Fruit fly (Drosophila melanogaster) whole organism, embryonic: ENCODE results near the gene Wsck.
A peak's percentile ranks its signal among the peaks of the same experiment; 100 is the strongest.

Experiments
- CG10209 ChIP-seq: fragments of 200-800 bp; sonication (Bioruptor generic); optimal IDR thresholded peaks from 3 replicates; lab custom pipeline; 2017; ENCODE audit warnings: missing biosample characterization, mild to moderate bottlenecking, missing genetic modification characterization, missing genetic modification reagents
- CG11398 ChIP-seq: fragments of 200-800 bp; sonication (Bioruptor generic); optimal IDR thresholded peaks from 2 replicates; lab custom pipeline; 2016; ENCODE audit warnings: missing biosample characterization, missing genetic modification characterization
- CG11695 ChIP-seq: fragments of 200-800 bp; sonication (Bioruptor generic); IDR thresholded peaks from 3 replicates; pipeline ENCODE4 v1.3.6; 2022; ENCODE audit warnings: missing biosample characterization, missing genetic modification characterization
- CG12104 ChIP-seq: fragments of 200-800 bp; sonication (Bioruptor generic); optimal IDR thresholded peaks from 3 replicates; lab custom pipeline; 2016; ENCODE audit warnings: missing biosample characterization, missing genetic modification characterization
- CG14014 ChIP-seq: fragments of 200-800 bp; sonication (Bioruptor generic); IDR thresholded peaks from 2 replicates; pipeline ENCODE4 v1.3.6; 2022; ENCODE audit warnings: missing biosample characterization, missing genetic modification characterization
- CG2129 ChIP-seq: fragments of 200-800 bp; sonication (Bioruptor generic); IDR thresholded peaks from 2 replicates; pipeline ENCODE4 v1.3.6; 2022; ENCODE audit warnings: missing biosample characterization, missing genetic modification characterization; ENCODE audit not compliant: partially characterized antibody
- CG2712 ChIP-seq: fragments of 200-800 bp; optimal IDR thresholded peaks from 3 replicates; lab custom pipeline; 2019; ENCODE audit warnings: missing biosample characterization, mild to moderate bottlenecking, missing genetic modification characterization, moderate library complexity
- CG30403 ChIP-seq: fragments of 200-800 bp; sonication (Bioruptor generic); optimal IDR thresholded peaks from 3 replicates; lab custom pipeline; 2016; ENCODE audit warnings: missing biosample characterization, missing genetic modification characterization
- CG42726 ChIP-seq: fragments of 200-800 bp; sonication (Bioruptor generic); IDR thresholded peaks from 2 replicates; pipeline ENCODE4 v1.3.6; 2022; ENCODE audit warnings: missing biosample characterization, missing genetic modification characterization; ENCODE audit not compliant: partially characterized antibody
- CG4424 ChIP-seq: fragments of 200-800 bp; sonication (Bioruptor generic); optimal IDR thresholded peaks from 3 replicates; lab custom pipeline; 2016; ENCODE audit warnings: missing biosample characterization, missing genetic modification characterization
- CG4730 ChIP-seq: fragments of 200-800 bp; sonication (Bioruptor generic); IDR thresholded peaks from 2 replicates; pipeline ENCODE4 v1.3.6; 2022; ENCODE audit warnings: missing biosample characterization, missing genetic modification characterization
- CG7556 ChIP-seq: fragments of 200-800 bp; sonication (Bioruptor generic); optimal IDR thresholded peaks from 2 replicates; lab custom pipeline; 2017; ENCODE audit warnings: missing biosample characterization, mild to moderate bottlenecking, missing genetic modification characterization
- CG7786 ChIP-seq: fragments of 200-800 bp; sonication (Bioruptor generic); optimal IDR thresholded peaks from 2 replicates; lab custom pipeline; 2016; ENCODE audit warnings: missing biosample characterization, missing genetic modification characterization
- D19B ChIP-seq: fragments of 200-800 bp; sonication (Bioruptor generic); optimal IDR thresholded peaks from 2 replicates; lab custom pipeline; 2017; ENCODE audit warnings: missing biosample characterization, mild to moderate bottlenecking, missing genetic modification characterization
- Dip3 ChIP-seq: fragments of 200-800 bp; sonication (Bioruptor generic); optimal IDR thresholded peaks from 3 replicates; lab custom pipeline; 2016; ENCODE audit warnings: missing biosample characterization, missing genetic modification characterization
- Fer1 ChIP-seq: fragments of 200-800 bp; sonication (Bioruptor generic); optimal IDR thresholded peaks from 2 replicates; lab custom pipeline; 2017; ENCODE audit warnings: missing biosample characterization, mild to moderate bottlenecking, missing genetic modification characterization
- Fer2 ChIP-seq: fragments of 200-800 bp; sonication (Bioruptor generic); optimal IDR thresholded peaks from 2 replicates; lab custom pipeline; 2018; ENCODE audit warnings: missing biosample characterization, mild to moderate bottlenecking, missing genetic modification characterization, moderate library complexity
- Fer3 ChIP-seq: fragments of 200-800 bp; sonication (Bioruptor generic); optimal IDR thresholded peaks from 2 replicates; lab custom pipeline; 2018; ENCODE audit warnings: missing biosample characterization, mild to moderate bottlenecking, missing genetic modification characterization, moderate library complexity
- H2.0 ChIP-seq: fragments of 200-800 bp; sonication (Bioruptor generic); IDR thresholded peaks from 2 replicates; pipeline ENCODE4 v1.3.6; 2022; ENCODE audit warnings: missing biosample characterization, missing genetic modification characterization
- HHEX ChIP-seq: fragments of 200-800 bp; sonication (Bioruptor generic); optimal IDR thresholded peaks from 3 replicates; lab custom pipeline; 2017; ENCODE audit warnings: missing biosample characterization, mild to moderate bottlenecking, missing genetic modification characterization, missing genetic modification reagents
- Hand ChIP-seq: fragments of 200-800 bp; sonication (Bioruptor generic); optimal IDR thresholded peaks from 2 replicates; lab custom pipeline; 2017; ENCODE audit warnings: mild to moderate bottlenecking, missing biosample characterization, missing genetic modification reagents, missing genetic modification characterization
- Hmx ChIP-seq: fragments of 200-800 bp; sonication (Bioruptor generic); optimal IDR thresholded peaks from 2 replicates; lab custom pipeline; 2016; ENCODE audit warnings: missing biosample characterization, missing genetic modification characterization
- Hr3 ChIP-seq: fragments of 200-800 bp; sonication (Bioruptor generic); optimal IDR thresholded peaks from 3 replicates; lab custom pipeline; 2016; ENCODE audit warnings: missing biosample characterization, missing genetic modification characterization
- Max ChIP-seq: fragments of 200-800 bp; sonication (Bioruptor generic); optimal IDR thresholded peaks from 2 replicates; lab custom pipeline; 2016; ENCODE audit warnings: missing biosample characterization, mild to moderate bottlenecking, missing genetic modification characterization
- Med ChIP-seq: fragments of 200-800 bp; sonication (Bioruptor generic); peaks from one replicate; lab custom pipeline; 2016; ENCODE audit warnings: missing biosample characterization, missing genetic modification characterization, mild to moderate bottlenecking, inconsistent platforms, moderate library complexity
- NK7.1 ChIP-seq: fragments of 200-800 bp; sonication (Bioruptor generic); optimal IDR thresholded peaks from 3 replicates; lab custom pipeline; 2016; ENCODE audit warnings: missing biosample characterization, missing genetic modification characterization
- Oaz ChIP-seq: fragments of 200-800 bp; sonication (Bioruptor generic); IDR thresholded peaks from 2 replicates; pipeline ENCODE4 v1.3.6; 2022; ENCODE audit warnings: missing biosample characterization, missing genetic modification characterization
- Pdp1 ChIP-seq, 2 experiments: fragments of 200-800 bp; sonication (Bioruptor generic); optimal IDR thresholded peaks; 3 replicates each; lab custom pipeline; 2016; ENCODE audit warnings: missing biosample characterization in 2 of 2, missing genetic modification characterization in 2 of 2, mild to moderate bottlenecking in 1 of 2, moderate library complexity in 1 of 2
- Six4 ChIP-seq: fragments of 200-800 bp; sonication (Bioruptor generic); optimal IDR thresholded peaks from 2 replicates; lab custom pipeline; 2016; ENCODE audit warnings: missing biosample characterization, missing genetic modification characterization
- ato ChIP-seq: fragments of 200-800 bp; sonication (Bioruptor generic); IDR thresholded peaks from 2 replicates; pipeline ENCODE4 v1.3.6; 2022; ENCODE audit warnings: missing biosample characterization, missing genetic modification characterization; ENCODE audit not compliant: partially characterized antibody
- bab2 ChIP-seq: fragments of 200-800 bp; sonication (Bioruptor generic); optimal IDR thresholded peaks from 2 replicates; lab custom pipeline; 2016; ENCODE audit warnings: missing biosample characterization, missing genetic modification characterization
- bowl ChIP-seq: fragments of 200-800 bp; sonication (Bioruptor generic); IDR thresholded peaks from 2 replicates; pipeline ENCODE4 v1.3.6; 2022; ENCODE audit warnings: missing biosample characterization, missing genetic modification characterization
- cas ChIP-seq: fragments of 200-800 bp; sonication (Bioruptor generic); IDR thresholded peaks from 2 replicates; pipeline ENCODE4 v1.3.6; 2022; ENCODE audit warnings: missing biosample characterization, missing genetic modification characterization
- cg ChIP-seq: fragments of 200-800 bp; sonication (Bioruptor generic); optimal IDR thresholded peaks from 3 replicates; lab custom pipeline; 2019; ENCODE audit warnings: missing biosample characterization, mild to moderate bottlenecking, missing genetic modification characterization, moderate library complexity
- dati ChIP-seq: fragments of 200-800 bp; sonication (Bioruptor generic); IDR thresholded peaks from 2 replicates; pipeline ENCODE4 v1.3.6; 2022; ENCODE audit warnings: missing biosample characterization, missing genetic modification characterization
- disco-r ChIP-seq: fragments of 200-800 bp; sonication (Bioruptor generic); optimal IDR thresholded peaks from 2 replicates; lab custom pipeline; 2016; ENCODE audit warnings: missing biosample characterization, missing genetic modification characterization
- dysf ChIP-seq: fragments of 200-800 bp; sonication (Bioruptor generic); IDR thresholded peaks from 3 replicates; pipeline ENCODE4 v1.3.6; 2022; ENCODE audit warnings: missing biosample characterization, missing genetic modification characterization
- eyg ChIP-seq: fragments of 200-800 bp; sonication (Bioruptor generic); optimal IDR thresholded peaks from 3 replicates; lab custom pipeline; 2016; ENCODE audit warnings: missing biosample characterization, missing genetic modification characterization
- grau ChIP-seq: fragments of 200-800 bp; optimal IDR thresholded peaks from 3 replicates; lab custom pipeline; 2019; ENCODE audit warnings: missing biosample characterization, mild to moderate bottlenecking, missing genetic modification characterization, moderate library complexity
- her ChIP-seq: fragments of 200-800 bp; sonication (Bioruptor generic); optimal IDR thresholded peaks from 2 replicates; lab custom pipeline; 2016; ENCODE audit warnings: missing biosample characterization, missing genetic modification characterization
- hkb ChIP-seq, 2 experiments: fragments of 200-800 bp in 1 of 2; fragments of >200 bp in 1 of 2; sonication (Bioruptor generic) in 1 of 2; IDR thresholded peaks in 1 of 2; optimal IDR thresholded peaks in 1 of 2; 2 replicates each; pipeline versions ENCODE4 v1.3.6 to Lab custom; 2017 to 2022; ENCODE audit warnings: missing biosample characterization in 1 of 2, missing genetic modification characterization in 1 of 2
- mam ChIP-seq: fragments of 200-800 bp; sonication (Bioruptor generic); optimal IDR thresholded peaks from 3 replicates; lab custom pipeline; 2016; ENCODE audit warnings: missing biosample characterization, missing genetic modification characterization
- peb ChIP-seq: fragments of 200-800 bp; sonication (Bioruptor generic); IDR thresholded peaks from 2 replicates; pipeline ENCODE4 v1.3.6; 2022; ENCODE audit warnings: missing biosample characterization, missing genetic modification characterization
- pita ChIP-seq: fragments of 200-800 bp; sonication (Bioruptor generic); optimal IDR thresholded peaks from 2 replicates; lab custom pipeline; 2017; ENCODE audit warnings: missing biosample characterization, mild to moderate bottlenecking, missing genetic modification characterization
- rib ChIP-seq: fragments of 200-800 bp; sonication (Bioruptor generic); IDR thresholded peaks from 2 replicates; pipeline ENCODE4 v1.3.6; 2022; ENCODE audit warnings: missing biosample characterization, missing genetic modification characterization
- sc ChIP-seq, 3 experiments: fragments of >200 bp in 2 of 3; fragments of 200-800 bp in 1 of 3; sonication (Bioruptor generic) in 1 of 3; optimal IDR thresholded peaks; 2 replicates in 2 of 3; 3 replicates in 1 of 3; lab custom pipeline; 2017; ENCODE audit warnings: mild to moderate bottlenecking in 1 of 3, missing biosample characterization in 1 of 3, missing genetic modification characterization in 1 of 3, missing genetic modification reagents in 1 of 3
- tap ChIP-seq: fragments of 200-800 bp; optimal IDR thresholded peaks from 3 replicates; lab custom pipeline; 2019; ENCODE audit warnings: missing biosample characterization, mild to moderate bottlenecking, missing genetic modification characterization, moderate library complexity
- trem ChIP-seq: fragments of 200-800 bp; optimal IDR thresholded peaks from 3 replicates; lab custom pipeline; 2019; ENCODE audit warnings: missing biosample characterization, mild to moderate bottlenecking, missing genetic modification characterization, moderate library complexity
- unpg ChIP-seq: fragments of 200-800 bp; sonication (Bioruptor generic); optimal IDR thresholded peaks from 3 replicates; lab custom pipeline; 2018; ENCODE audit warnings: missing biosample characterization, mild to moderate bottlenecking, missing genetic modification characterization, moderate library complexity

The Wsck gene

DNA sequence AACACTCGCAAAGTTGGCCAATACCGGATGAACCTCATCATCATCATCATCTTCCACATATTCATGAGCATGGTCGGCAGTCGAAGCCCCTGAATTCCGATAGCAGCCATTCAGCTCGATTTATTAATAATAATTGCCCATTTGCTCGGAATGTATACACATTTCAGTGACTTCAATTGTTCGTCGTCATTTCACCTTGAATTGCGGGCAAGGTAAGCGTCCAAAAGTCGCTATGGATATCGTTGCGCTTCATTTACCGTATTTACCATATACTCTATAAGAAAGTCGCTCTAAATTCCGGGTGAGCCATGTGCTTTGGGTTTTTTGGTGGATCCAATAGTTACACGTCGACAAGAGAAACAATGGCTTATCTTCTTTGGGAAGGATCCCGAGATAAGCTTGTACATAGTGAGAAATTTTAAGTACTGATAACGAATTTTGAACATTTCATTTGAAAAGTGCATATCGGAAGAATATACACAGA, 3.8 kb downstream of the Wsck start (continued):
- TF ChIP-seq unpg (peak; percentile 37), Fer1 (GFP tag; lab: Kevin White, UChicago) (peak; percentile 26), Hand (GFP tag; lab: Kevin White, UChicago) (no peak), Oaz (GFP tag; lab: Robert Waterston, UW) (peak; percentile 44; the same call in 1 of the 2 replicates), CG12104 (peak; percentile 22), tap (no peak), her (GFP tag; lab: Kevin White, UChicago) (peak; percentile 9), sc (optimal IDR thresholded peaks at IDR 0.05; lab: Kevin White, UChicago) (no peak), sc (GFP tag; optimal IDR thresholded peaks at IDR 0.05; lab: Kevin White, UChicago) (no peak), CG14014 (peak; percentile 53; the same call in 1 of the 2 replicates), CG4730 (peak; percentile 29; the same call in 1 of the 2 replicates), ato (GFP tag; lab: Robert Waterston, UW) (no peak), Fer2 (tag; lab: Kevin White, UChicago) (no peak), trem (no peak), D19B (GFP tag; lab: Kevin White, UChicago) (peak; percentile 10), HHEX (GFP tag; lab: Kevin White, UChicago) (peak; percentile 50), hkb (optimal IDR thresholded peaks at IDR 0.05; lab: Kevin White, UChicago) (no peak), hkb (GFP tag; IDR thresholded peaks at IDR 0.05; lab: Robert Waterston, UW) (peak; percentile 33; the same call in 1 of the 2 replicates), CG2712 (peak; percentile 21), CG2129 (GFP tag; lab: Robert Waterston, UW) (no peak), Hmx (no peak), CG42726 (GFP tag; lab: Robert Waterston, UW) (no peak), disco-r (GFP tag; lab: Kevin White, UChicago) (no peak), cg (peak; percentile 53), dysf (GFP tag; lab: Robert Waterston, UW) (peak; percentile 47; the same call in 1 of the 3 replicates), CG7786 (GFP tag; lab: Kevin White, UChicago) (peak; percentile 38), mam (peak; percentile 23), CG30403 (peak; percentile 34), CG11695 (0 out of 3 replicates have a peak, but pooled peaks have one; percentile 57), Dip3 (peak; percentile 4), CG7556 (GFP tag; lab: Kevin White, UChicago) (peak; percentile 2), CG11398 (no peak), H2.0 (no peak), bowl (GFP tag; lab: Robert Waterston, UW) (0 out of 2 replicates have a peak, but pooled peaks have one; percentile 19), Max (GFP tag; lab: Kevin White, UChicago) (peak; percentile 2), grau (tag; lab: Kevin White, UChicago) (peak; percentile 43), cas (GFP tag; lab: Robert Waterston, UW) (no peak), Med (GFP tag; lab: Kevin White, UChicago) (peak; percentile 82), rib (GFP tag; lab: Robert Waterston, UW) (no peak), eyg (GFP tag; lab: Kevin White, UChicago) (no peak), Pdp1 (GFP tag; optimal IDR thresholded peaks at IDR 0.05; lab: Kevin White, UChicago) (peak in 1 of 2 experiments; percentile 32), Fer3 (tag; lab: Kevin White, UChicago) (peak; percentile 33), pita (GFP tag; lab: Kevin White, UChicago) (no peak), NK7.1 (GFP tag; lab: Kevin White, UChicago) (peak; percentile 0), CG4424 (peak; percentile 37), dati (0 out of 2 replicates have a peak, but pooled peaks have one; percentile 7), bab2 (peak; percentile 13), Hr3 (GFP tag; lab: Kevin White, UChicago) (no peak), Six4 (GFP tag; lab: Kevin White, UChicago) (peak; percentile 6), CG10209 (GFP tag; lab: Kevin White, UChicago) (peak; percentile 18), peb (GFP tag; lab: Robert Waterston, UW) (no peak)
